Worm (Caenorhabditis elegans) whole organism, midembryonic: ENCODE data around the gene C53D6.10.

Experiments
- T22C8.4 ChIP-seq: fragments of 200-800 bp; sonication (Bioruptor generic); IDR thresholded peaks from 2 replicates; pipeline ENCODE4 v1.3.6; 2022; ENCODE audit warnings: missing genetic modification characterization, missing compliant biosample characterization
- ref-1 ChIP-seq: fragments of 200-800 bp; sonication (Bioruptor generic); conservative IDR thresholded peaks from 2 replicates; pipeline ENCODE4 v1.3.6; 2022; ENCODE audit warnings: missing genetic modification reagents, missing genetic modification characterization, missing compliant biosample characterization
- ztf-29 ChIP-seq: fragments of 200-800 bp; sonication (Bioruptor generic); IDR thresholded peaks from 2 replicates; pipeline ENCODE4 v1.3.6; 2022; ENCODE audit warnings: missing genetic modification reagents, missing genetic modification characterization, missing compliant biosample characterization

- TF ChIP-seq T22C8.4 (GFP tag; lab: Robert Waterston, UW) (no peak), ref-1 (GFP tag; lab: Robert Waterston, UW) (no peak), ztf-29 (no peak)
These were observed 28.9 kb downstream of the C53D6.10 start, which contains the start of gene unc-129 for ce11 chrIV:9005310-9005709.
